Worm (Caenorhabditis elegans) whole organism, L1 larva: ENCODE results near the gene R148.3.

ENCODE experiments used
- C04F5.9 ChIP-seq: sonication (generic microtip); optimal IDR thresholded peaks from 2 replicates; lab custom pipeline; 2016; ENCODE audit warnings: missing genetic modification characterization, missing compliant biosample characterization
- F16B12.6 ChIP-seq: fragments of 150-350 bp; optimal IDR thresholded peaks from 2 replicates; lab custom pipeline; 2014; ENCODE audit warnings: missing biosample characterization, missing genetic modification characterization
- alr-1 ChIP-seq: fragments of 200-800 bp; sonication (Bioruptor generic); optimal IDR thresholded peaks from 2 replicates; lab custom pipeline; 2018; ENCODE audit warnings: borderline replicate concordance, mild to moderate bottlenecking, missing genetic modification characterization, missing compliant biosample characterization
- dsc-1 ChIP-seq: sonication (generic microtip); optimal IDR thresholded peaks from 2 replicates; lab custom pipeline; 2016; ENCODE audit warnings: mild to moderate bottlenecking, missing genetic modification characterization, missing compliant biosample characterization
- egl-13 ChIP-seq: sonication (generic microtip); optimal IDR thresholded peaks from 2 replicates; lab custom pipeline; 2016; ENCODE audit warnings: missing genotype, missing genetic modification reagents, missing genetic modification characterization, missing compliant biosample characterization
- egl-27 ChIP-seq, 2 experiments: fragments of 150-350 bp in 1 of 2; sonication (generic microtip); optimal IDR thresholded peaks; 3 replicates each; lab custom pipeline; 2017 to 2018; ENCODE audit warnings: missing biosample characterization in 2 of 2, missing genetic modification characterization in 2 of 2, missing genetic modification reagents in 2 of 2
- ets-5 ChIP-seq: fragments of 200-800 bp; sonication (Bioruptor generic); IDR thresholded peaks from 2 replicates; pipeline ENCODE4 v1.3.6; 2022; ENCODE audit warnings: missing genetic modification characterization, missing compliant biosample characterization
- fkh-10 ChIP-seq: sonication (generic microtip); optimal IDR thresholded peaks from 2 replicates; lab custom pipeline; 2017; ENCODE audit warnings: missing biosample characterization, missing genetic modification reagents, missing genetic modification characterization
- isw-1 ChIP-seq: fragments of 200-800 bp; sonication (Bioruptor generic); IDR thresholded peaks from 2 replicates; pipeline ENCODE4 v1.3.6; 2022; ENCODE audit warnings: missing genetic modification characterization, missing compliant biosample characterization
- jun-1 ChIP-seq: fragments of 150-350 bp; optimal IDR thresholded peaks from 2 replicates; lab custom pipeline; 2014; ENCODE audit warnings: missing biosample characterization, missing genetic modification reagents, missing genetic modification characterization
- lin-14 ChIP-seq: fragments of 200-800 bp; sonication (Bioruptor generic); optimal IDR thresholded peaks from 2 replicates; lab custom pipeline; 2018; ENCODE audit warnings: mild to moderate bottlenecking, missing genetic modification characterization, moderate library complexity, missing compliant biosample characterization
- lin-15B ChIP-seq: fragments of 150-350 bp; sonication (generic microtip); optimal IDR thresholded peaks from 3 replicates; lab custom pipeline; 2014; ENCODE audit warnings: missing biosample characterization, missing genetic modification characterization
- lin-39 ChIP-seq: fragments of 150-350 bp; optimal IDR thresholded peaks from 2 replicates; lab custom pipeline; 2014; ENCODE audit warnings: missing biosample characterization, missing genetic modification reagents, missing genetic modification characterization
- lsy-2 ChIP-seq, 2 experiments: fragments of 150-350 bp; optimal IDR thresholded peaks; 2 replicates each; lab custom pipeline; 2014; ENCODE audit warnings: missing biosample characterization in 2 of 2, missing genetic modification characterization in 2 of 2
- mab-9 ChIP-seq: fragments of 200-800 bp; sonication (Bioruptor generic); IDR thresholded peaks from 2 replicates; pipeline ENCODE4 v1.3.6; 2022; ENCODE audit warnings: missing genetic modification reagents, missing genetic modification characterization, missing compliant biosample characterization
- mdl-1 ChIP-seq, 2 experiments: fragments of 150-350 bp; optimal IDR thresholded peaks; 2 replicates each; lab custom pipeline; 2014 to 2017; ENCODE audit warnings: missing biosample characterization in 2 of 2, missing genetic modification characterization in 2 of 2, inconsistent platforms in 1 of 2
- nhr-11 ChIP-seq: fragments of 150-350 bp; optimal IDR thresholded peaks from 2 replicates; lab custom pipeline; 2014; ENCODE audit warnings: missing biosample characterization, missing genetic modification characterization
- nhr-19 ChIP-seq: fragments of 200-800 bp; sonication (Bioruptor generic); conservative IDR thresholded peaks from 2 replicates; pipeline ENCODE4 v1.3.6; 2022; ENCODE audit warnings: missing genetic modification characterization, missing compliant biosample characterization
- nhr-20 ChIP-seq: sonication (generic microtip); optimal IDR thresholded peaks from 2 replicates; lab custom pipeline; 2016; ENCODE audit warnings: mild to moderate bottlenecking, missing genetic modification characterization, missing compliant biosample characterization
- nhr-47 ChIP-seq: sonication (generic microtip); optimal IDR thresholded peaks from 2 replicates; lab custom pipeline; 2016; ENCODE audit warnings: mild to moderate bottlenecking, missing genetic modification characterization, moderate library complexity, missing compliant biosample characterization
- nhr-71 ChIP-seq: sonication (generic microtip); optimal IDR thresholded peaks from 2 replicates; lab custom pipeline; 2016; ENCODE audit warnings: mild to moderate bottlenecking, missing genetic modification characterization, moderate library complexity, missing compliant biosample characterization
- nhr-77 ChIP-seq: fragments of 150-350 bp; optimal IDR thresholded peaks from 2 replicates; lab custom pipeline; 2014; ENCODE audit warnings: missing biosample characterization, missing genetic modification characterization
- nhr-85 ChIP-seq: sonication (generic microtip); peaks from one replicate; lab custom pipeline; 2016; ENCODE audit warnings: missing genetic modification characterization, inconsistent platforms, missing compliant biosample characterization
- nhr-90 ChIP-seq: sonication (generic microtip); optimal IDR thresholded peaks from 2 replicates; lab custom pipeline; 2016; ENCODE audit warnings: mild to moderate bottlenecking, missing genetic modification characterization, missing compliant biosample characterization; ENCODE audit not compliant: poor library complexity
- pag-3 ChIP-seq: sonication (generic microtip); optimal IDR thresholded peaks from 2 replicates; lab custom pipeline; 2017; ENCODE audit warnings: missing genetic modification characterization, mild to moderate bottlenecking, missing compliant biosample characterization, antibody characterized with exemption, borderline replicate concordance; ENCODE audit not compliant: insufficient read depth
- pqm-1 ChIP-seq: sonication (generic microtip); optimal IDR thresholded peaks from 3 replicates; lab custom pipeline; 2017; ENCODE audit warnings: missing biosample characterization, missing genetic modification characterization
- rnt-1 ChIP-seq: sonication (generic microtip); optimal IDR thresholded peaks from 2 replicates; lab custom pipeline; 2016; ENCODE audit warnings: mild to moderate bottlenecking, missing genetic modification characterization, moderate library complexity, missing compliant biosample characterization
- snu-23 ChIP-seq: sonication (generic microtip); optimal IDR thresholded peaks from 2 replicates; lab custom pipeline; 2016; ENCODE audit warnings: missing genetic modification characterization, missing compliant biosample characterization
- swsn-7 ChIP-seq: sonication (generic microtip); optimal IDR thresholded peaks from 2 replicates; lab custom pipeline; 2016; ENCODE audit warnings: missing genetic modification characterization, missing compliant biosample characterization

The R148.3 gene

DNA sequence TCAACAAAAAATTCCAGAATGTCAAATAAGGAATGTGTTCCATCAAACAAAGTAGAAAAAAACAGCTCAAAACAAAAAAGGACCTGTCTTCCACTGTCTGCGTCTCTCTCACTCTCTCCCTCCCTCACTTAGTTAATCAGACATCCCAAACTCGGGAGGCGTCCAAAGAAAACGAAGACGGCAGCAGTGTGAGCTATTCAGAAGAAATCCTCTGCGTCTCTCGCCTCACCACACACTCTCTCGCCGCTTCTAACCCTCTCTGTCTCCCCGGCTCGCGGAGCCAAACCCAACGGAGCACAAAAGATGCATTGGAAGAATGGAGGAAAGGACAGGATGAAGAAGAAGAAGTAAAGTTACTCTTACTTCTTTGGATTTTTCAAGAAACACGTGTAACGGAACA is 45.2 kb downstream of the R148.3 start (continued):
- TF ChIP-seq mdl-1 (tag; optimal IDR thresholded peaks at IDR 0.05; lab: Kevin White, UChicago) (no peak), nhr-71 (tag; lab: Kevin White, UChicago) (peak; percentile 59), isw-1 (GFP tag; lab: Robert Waterston, UW) (0 out of 2 replicates have a peak, but pooled peaks have one; percentile 19)

DNA sequence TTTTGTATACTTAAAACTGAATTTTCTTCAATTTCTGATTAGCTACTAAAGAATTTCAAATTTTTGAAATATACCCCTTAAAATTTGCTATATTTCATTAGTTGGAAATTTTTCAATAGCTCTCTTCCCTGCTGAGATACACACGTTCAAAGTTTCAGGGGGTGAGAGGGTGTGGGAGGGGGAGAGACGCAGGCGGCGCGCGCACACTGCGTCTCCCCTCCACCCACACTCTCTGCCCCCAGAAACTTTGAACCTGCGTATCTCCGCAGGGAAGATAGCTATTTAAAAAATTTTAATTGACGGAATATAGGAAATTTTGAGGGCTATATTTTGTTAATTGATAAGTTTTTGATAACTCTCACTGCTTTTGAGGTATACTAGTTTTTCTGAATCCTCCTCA is 47.6 kb downstream of the R148.3 start:
- TF ChIP-seq lsy-2 (tag; optimal IDR thresholded peaks at IDR 0.05; lab: Kevin White, UChicago): no peak
- no peak for TF ChIP-seq pqm-1 (tag; lab: Kevin White, UChicago)
- no peak for TF ChIP-seq nhr-19 (GFP tag; lab: Robert Waterston, UW)
- TF ChIP-seq nhr-47: no peak
- no peak for TF ChIP-seq lin-39 (tag; lab: Kevin White, UChicago)
- no peak for TF ChIP-seq nhr-71 (tag; lab: Kevin White, UChicago)
- TF ChIP-seq egl-27 (tag; optimal IDR thresholded peaks at IDR 0.05; lab: Kevin White, UChicago): no peak
- TF ChIP-seq mdl-1 (tag; optimal IDR thresholded peaks at IDR 0.05; lab: Kevin White, UChicago): no peak
- TF ChIP-seq, all 84 proteins: peak for 0

DNA sequence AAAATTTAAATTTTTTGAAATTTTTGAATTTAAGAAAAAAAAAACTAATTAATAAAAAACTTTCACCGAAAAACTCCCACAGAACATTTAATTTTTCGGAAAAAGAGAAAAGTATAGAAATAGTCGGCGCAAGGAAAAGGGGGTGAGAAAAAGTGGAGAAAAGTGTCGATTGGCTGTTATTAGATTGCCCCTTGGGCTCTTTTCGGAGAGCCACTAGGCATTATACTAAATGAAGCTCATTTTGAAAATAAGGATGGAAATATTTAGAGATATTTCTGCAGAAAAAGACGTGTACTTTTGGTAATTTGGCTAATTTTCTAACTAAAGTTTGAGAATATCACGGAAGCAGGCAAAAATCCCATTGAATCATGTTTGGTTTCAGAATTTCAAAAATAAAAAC is 49.0 kb downstream of the R148.3 start:
- TF ChIP-seq jun-1 (no peak), lsy-2 (tag; optimal IDR thresholded peaks at IDR 0.05; lab: Kevin White, UChicago) (peak in 1 of 2 experiments; percentile 3), nhr-47 (peak; percentile 17), nhr-85 (tag; lab: Kevin White, UChicago) (peak; percentile 18), lin-15B (no peak), fkh-10 (GFP tag; lab: Kevin White, UChicago) (no peak), lin-14 (GFP tag; lab: Kevin White, UChicago) (peak; percentile 60)

DNA sequence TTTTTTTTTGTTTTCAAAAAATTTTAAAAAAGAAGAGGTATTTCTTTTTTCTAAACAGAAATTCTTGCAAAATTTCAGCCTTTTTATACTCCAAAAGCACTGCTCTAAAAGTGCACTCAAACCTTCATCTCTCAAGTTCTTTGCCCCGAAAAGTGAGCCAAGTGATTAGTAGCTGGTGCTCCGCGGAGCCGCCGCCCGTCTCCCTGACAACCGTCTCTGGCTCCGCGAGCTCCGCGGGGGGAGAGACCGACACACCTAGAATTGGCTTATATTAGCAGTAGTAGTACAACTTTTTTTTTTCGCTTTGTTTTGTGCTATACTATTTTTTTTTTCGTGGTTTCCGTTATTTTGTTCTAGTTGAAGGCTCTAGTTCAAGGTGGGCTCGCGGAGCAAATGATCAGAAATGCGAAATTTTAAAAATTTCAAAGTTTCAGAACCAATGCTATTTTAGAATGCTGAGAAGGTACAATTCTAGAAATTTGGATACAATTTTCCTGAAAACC is 57.6 kb downstream of the R148.3 start, which contains the start of gene Y53G8AL.1:
Gene Y53G8AL.1 (plus strand): TSS at position 453 of the 503 bp plus-strand sequence.
- TF ChIP-seq swsn-7 (tag; lab: Kevin White, UChicago) (no peak), nhr-77 (tag; lab: Kevin White, UChicago) (no peak), ets-5 (no peak), rnt-1 (tag; lab: Kevin White, UChicago) (no peak), mdl-1 (tag; optimal IDR thresholded peaks at IDR 0.05; lab: Kevin White, UChicago) (no peak), mab-9 (GFP tag; lab: Robert Waterston, UW) (no peak), snu-23 (GFP tag; lab: Kevin White, UChicago) (no peak), nhr-47 (no peak), dsc-1 (tag; lab: Kevin White, UChicago) (no peak), alr-1 (no peak), pag-3 (tag; lab: Kevin White, UChicago) (no peak), nhr-20 (tag; lab: Kevin White, UChicago) (no peak), egl-13 (tag; lab: Kevin White, UChicago) (no peak), lsy-2 (tag; optimal IDR thresholded peaks at IDR 0.05; lab: Kevin White, UChicago) (no peak), F16B12.6 (tag; lab: Kevin White, UChicago) (no peak), C04F5.9 (tag; lab: Kevin White, UChicago) (no peak), nhr-90 (tag; lab: Kevin White, UChicago) (no peak), nhr-11 (tag; lab: Kevin White, UChicago) (no peak), lin-39 (tag; lab: Kevin White, UChicago) (no peak)
